Worm (Caenorhabditis elegans): ENCODE measurements around the gene svh-2.

Gene svh-2

ce11 chrX:6569624-6570023 lies 16.5 kb downstream of the svh-2 start, which contains the start of gene dop-3:
Gene dop-3 (minus strand): TSS chrX:6569724.
- TF ChIP-seq lin-11 (tag; optimal IDR thresholded peaks at IDR 0.05): no peak
- no peak for TF ChIP-seq sma-3 (GFP tag; optimal IDR thresholded peaks at IDR 0.05)
- no peak for TF ChIP-seq lsy-2 (tag; optimal IDR thresholded peaks at IDR 0.05)
- no peak for TF ChIP-seq nhr-12 (tag; optimal IDR thresholded peaks at IDR 0.05)
- TF ChIP-seq aly-2 (tag; optimal IDR thresholded peaks at IDR 0.05): no peak
- no peak for TF ChIP-seq dmd-4 (tag; optimal IDR thresholded peaks at IDR 0.05)
- TF ChIP-seq nhr-129 (tag; optimal IDR thresholded peaks at IDR 0.05): no peak
- TF ChIP-seq ama-1 (optimal IDR thresholded peaks at IDR 0.05): no peak
- TF ChIP-seq nhr-77 (tag; optimal IDR thresholded peaks at IDR 0.05): no peak
- TF ChIP-seq mdl-1 (tag; optimal IDR thresholded peaks at IDR 0.05): no peak
- TF ChIP-seq mab-5 (tag; optimal IDR thresholded peaks at IDR 0.05): no peak
- TF ChIP-seq ztf-11 (tag; optimal IDR thresholded peaks at IDR 0.05): no peak
- TF ChIP-seq elt-3 (tag; optimal IDR thresholded peaks at IDR 0.05): no peak
- no peak for TF ChIP-seq unc-39 (tag; optimal IDR thresholded peaks at IDR 0.05)
- TF ChIP-seq nhr-25 (tag; optimal IDR thresholded peaks at IDR 0.05): no peak

ce11 chrX:6572987-6573386 lies 19.9 kb downstream of the svh-2 start:
- TF ChIP-seq lsy-2 (tag; optimal IDR thresholded peaks at IDR 0.05) (no peak), elt-3 (tag; optimal IDR thresholded peaks at IDR 0.05) (no peak), ZK546.5 (tag; optimal IDR thresholded peaks at IDR 0.05) (no peak), nhr-25 (tag; optimal IDR thresholded peaks at IDR 0.05) (no peak), sem-4 (tag; optimal IDR thresholded peaks at IDR 0.05) (no peak), nhr-129 (tag; optimal IDR thresholded peaks at IDR 0.05) (no peak), ceh-16 (tag; optimal IDR thresholded peaks at IDR 0.05) (no peak), peb-1 (tag; optimal IDR thresholded peaks at IDR 0.05) (no peak)

- TF ChIP-seq ZK546.5 (tag; optimal IDR thresholded peaks at IDR 0.05) (no peak), mdl-1 (tag; optimal IDR thresholded peaks at IDR 0.05) (no peak), alr-1 (tag; optimal IDR thresholded peaks at IDR 0.05) (no peak), aly-2 (tag; optimal IDR thresholded peaks at IDR 0.05) (no peak), elt-3 (tag; optimal IDR thresholded peaks at IDR 0.05) (no peak), F13H6.1 (tag; optimal IDR thresholded peaks at IDR 0.05) (no peak)
Measured at ce11 chrX:6575992-6576391, 22.9 kb downstream of the svh-2 start.

- TF ChIP-seq ceh-16 (tag; optimal IDR thresholded peaks at IDR 0.05) (no peak), nhr-25 (tag; optimal IDR thresholded peaks at IDR 0.05) (no peak), gmeb-1 (tag; optimal IDR thresholded peaks at IDR 0.05) (no peak), elt-1 (tag; optimal IDR thresholded peaks at IDR 0.05) (no peak), ztf-4 (tag; optimal IDR thresholded peaks at IDR 0.05) (no peak), lin-13 (GFP tag; optimal IDR thresholded peaks at IDR 0.05) (no peak), F13H6.1 (tag; optimal IDR thresholded peaks at IDR 0.05) (no peak), dmd-4 (tag; optimal IDR thresholded peaks at IDR 0.05) (no peak)
Measured at ce11 chrX:6583385-6583784, 30.3 kb downstream of the svh-2 start.

- TF ChIP-seq fos-1 (tag; optimal IDR thresholded peaks at IDR 0.05) (no peak), lin-13 (GFP tag; optimal IDR thresholded peaks at IDR 0.05) (no peak), nhr-6 (tag; optimal IDR thresholded peaks at IDR 0.05) (no peak), elt-3 (tag; optimal IDR thresholded peaks at IDR 0.05) (no peak), nhr-10 (tag; optimal IDR thresholded peaks at IDR 0.05) (no peak), lsy-2 (tag; optimal IDR thresholded peaks at IDR 0.05) (no peak), nhr-237 (tag; optimal IDR thresholded peaks at IDR 0.05) (no peak), C34F6.9 (tag; optimal IDR thresholded peaks at IDR 0.05) (no peak), ceh-82 (tag; optimal IDR thresholded peaks at IDR 0.05) (no peak), ama-1 (optimal IDR thresholded peaks at IDR 0.05) (no peak), nhr-25 (tag; optimal IDR thresholded peaks at IDR 0.05) (no peak), snpc-4 (tag; optimal IDR thresholded peaks at IDR 0.05) (no peak), unc-62 (GFP tag; optimal IDR thresholded peaks at IDR 0.05) (no peak), alr-1 (tag; optimal IDR thresholded peaks at IDR 0.05) (no peak), crh-2 (tag; optimal IDR thresholded peaks at IDR 0.05) (no peak), zag-1 (tag; optimal IDR thresholded peaks at IDR 0.05) (no peak), nhr-23 (tag; optimal IDR thresholded peaks at IDR 0.05) (no peak), skn-1 (tag; optimal IDR thresholded peaks at IDR 0.05) (no peak)
Measured at ce11 chrX:6588495-6588894, 35.4 kb downstream of the svh-2 start, which contains the start of gene fbxl-4. Gene fbxl-4 (plus strand): TSS chrX:6588795.

All from whole organism, L2 larva.